Worm (Caenorhabditis elegans): ENCODE data around the gene F59H6.15.
"Not testable (repeated sequence)": the region's sequence is repeated elsewhere in the genome, so short reads cannot be mapped to it uniquely, and the experiment has no call there.

Gene F59H6.15

DNA sequence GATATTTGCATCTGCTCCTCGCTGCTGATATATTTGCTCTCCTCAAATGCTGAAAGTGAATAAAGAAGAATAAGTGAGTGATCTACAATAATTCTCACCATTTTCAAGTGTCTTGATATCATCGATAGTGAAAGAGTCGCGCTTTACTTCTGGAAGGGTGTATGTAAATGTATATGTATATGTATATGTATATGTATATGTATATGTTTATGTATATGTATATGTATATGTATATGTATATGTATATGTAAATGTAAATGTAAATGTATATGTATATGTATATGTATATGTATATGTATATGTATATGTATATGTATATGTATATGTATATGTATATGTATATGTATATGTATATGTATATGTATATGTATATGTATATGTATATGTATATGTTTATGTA is 12.1 kb upstream of the F59H6.15 start, which contains the start of gene ceh-84:
Gene ceh-84 (minus strand): TSS at position 101 of the 400 bp plus-strand sequence.
- not testable (repeated sequence) for TF ChIP-seq daf-12 (tag; optimal IDR thresholded peaks at IDR 0.05); fkh-10 (GFP tag; optimal IDR thresholded peaks at IDR 0.05); hmg-1.1 (GFP tag; IDR thresholded peaks at IDR 0.05)

- TF ChIP-seq unc-62 (GFP tag; optimal IDR thresholded peaks at IDR 0.05 in 1 of 2) (peak in 1 of 2 experiments; percentile 93), unc-62 (tag; optimal IDR thresholded peaks at IDR 0.05) (no peak), nhr-76 (tag; optimal IDR thresholded peaks at IDR 0.05) (no peak)
Observed at ce11 chrII:2011179-2011578, 1.6 kb upstream of the F59H6.15 start.

DNA sequence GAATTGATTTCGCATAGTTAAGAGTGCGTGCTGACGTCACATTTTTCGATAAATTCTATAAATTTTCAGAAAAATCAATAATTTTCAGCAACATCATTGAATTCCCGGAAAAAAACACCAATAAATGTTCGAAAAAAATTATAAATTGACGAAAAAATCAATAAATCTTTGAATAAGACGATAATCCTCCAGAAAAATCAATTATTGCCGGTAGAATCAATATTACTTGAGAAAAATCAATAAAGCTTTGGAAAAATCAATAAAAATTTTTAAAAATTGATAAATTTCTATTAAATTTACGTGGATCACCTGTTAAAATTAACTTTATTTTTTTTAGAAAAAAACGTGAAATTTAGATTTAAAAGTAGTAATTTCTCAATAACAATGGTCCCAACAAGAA is 1.1 kb downstream of the F59H6.15 start:
- TF ChIP-seq ceh-28 (tag; optimal IDR thresholded peaks at IDR 0.05), result peak; percentile 72
- TF ChIP-seq R02D3.7 (tag; optimal IDR thresholded peaks at IDR 0.05), result no peak
- TF ChIP-seq nhr-10 (tag; optimal IDR thresholded peaks at IDR 0.05), result no peak
- no peak for TF ChIP-seq lin-38 (GFP tag; IDR thresholded peaks at IDR 0.05)
- no peak for TF ChIP-seq zip-11 (GFP tag; IDR thresholded peaks at IDR 0.05)
- TF ChIP-seq fos-1 (tag; optimal IDR thresholded peaks at IDR 0.05), result no peak

DNA sequence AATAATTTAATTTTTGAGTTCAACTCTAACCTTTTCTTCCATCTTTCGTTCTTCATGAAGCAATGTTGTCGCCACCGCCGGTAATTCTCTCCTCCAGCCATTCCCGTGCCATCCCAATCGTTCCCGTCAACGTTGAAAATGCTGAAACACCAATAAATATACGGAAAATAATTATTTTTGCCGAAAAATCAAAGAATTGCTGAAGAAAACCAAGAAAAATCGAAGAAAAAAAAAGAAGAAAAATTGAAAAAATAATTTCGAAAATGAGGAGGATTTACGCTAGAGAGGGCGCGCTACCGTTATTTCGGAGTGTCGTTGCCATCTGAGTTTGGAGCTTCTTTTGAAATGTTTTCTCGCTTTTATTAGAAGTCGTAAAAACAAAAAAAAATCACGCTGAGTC is 10.7 kb downstream of the F59H6.15 start, which contains the start of gene cya-2:
Gene cya-2 (minus strand): TSS at position 101 of the 400 bp plus-strand sequence.
- not testable (repeated sequence) for TF ChIP-seq rbr-2 (tag; optimal IDR thresholded peaks at IDR 0.05); unc-130 (GFP tag; optimal IDR thresholded peaks at IDR 0.05); dmd-8 (GFP tag; IDR thresholded peaks at IDR 0.05)

DNA sequence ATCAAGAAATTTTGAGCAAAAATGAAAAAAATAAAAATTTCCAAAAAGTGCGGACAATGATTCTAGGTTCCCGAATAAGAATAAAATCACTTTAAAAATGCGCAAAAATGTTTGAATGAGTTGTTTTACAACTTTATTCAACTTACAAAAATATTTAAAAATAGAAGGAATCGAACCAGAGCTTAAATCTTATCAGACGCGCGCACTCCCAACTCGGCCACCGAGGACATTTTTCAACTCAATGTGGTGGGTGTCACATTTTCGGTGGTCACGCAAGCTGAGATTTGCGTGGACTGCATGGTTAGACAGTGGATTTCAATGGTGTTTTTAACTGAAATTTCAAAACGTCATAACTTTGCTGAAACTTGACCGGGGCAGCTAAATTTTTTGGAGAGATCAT is 11.9 kb downstream of the F59H6.15 start:
- 0 out of 4 replicates have a peak, but pooled peaks of 1 of the 2 experiments have one; percentile 15 for TF ChIP-seq madf-5 (GFP tag; IDR thresholded peaks at IDR 0.05)

DNA sequence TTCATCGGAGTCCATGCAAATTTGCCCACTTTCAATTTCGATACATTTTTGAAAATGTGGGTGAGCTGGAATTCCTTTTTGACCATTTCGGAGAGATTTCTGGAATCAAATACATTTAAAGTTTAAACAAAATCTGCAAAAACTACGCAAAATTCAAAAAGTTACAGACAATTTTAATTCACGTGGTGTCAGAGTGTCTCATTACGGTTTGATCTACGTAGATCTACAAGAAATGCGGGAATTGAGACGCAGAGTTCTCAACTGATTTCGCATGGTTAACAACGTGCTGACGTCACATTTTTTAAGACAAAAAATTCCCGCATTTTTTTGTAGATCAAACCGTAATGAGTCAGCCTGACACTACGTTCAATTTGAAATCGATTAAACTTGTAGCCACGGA is 13.7 kb downstream of the F59H6.15 start, which contains the start of gene bath-21:
Gene bath-21 (minus strand): TSS at position 101 of the 400 bp plus-strand sequence.
- TF ChIP-seq zip-2 (tag; optimal IDR thresholded peaks at IDR 0.05), result no peak
- TF ChIP-seq unc-62 (GFP tag; optimal IDR thresholded peaks at IDR 0.05 in 1 of 2), result peak in 1 of 2 experiments; percentile 84
- TF ChIP-seq unc-62 (tag; optimal IDR thresholded peaks at IDR 0.05), result no peak

DNA sequence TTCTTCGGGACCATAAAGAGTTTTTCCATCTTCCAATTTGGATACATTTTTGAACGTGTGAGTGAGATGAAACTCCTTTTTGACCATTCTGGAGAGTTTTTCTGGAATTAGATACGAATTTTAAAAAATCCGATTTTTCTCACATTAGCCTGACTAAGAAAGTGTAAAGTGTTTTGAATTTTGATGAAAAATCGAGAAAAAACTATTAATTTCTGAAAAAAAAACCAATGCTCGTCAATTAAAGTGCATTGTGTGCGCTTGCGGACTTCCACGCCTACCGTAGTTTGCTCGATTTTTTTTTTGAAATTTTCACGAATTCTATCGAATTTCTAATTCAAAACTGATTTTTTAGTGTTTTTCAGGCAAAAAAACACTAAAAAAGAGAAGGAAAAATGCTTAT is 15.9 kb downstream of the F59H6.15 start, which contains the start of gene bath-1:
Gene bath-1 (minus strand): TSS at position 101 of the 400 bp plus-strand sequence.
- TF ChIP-seq zag-1 (tag; optimal IDR thresholded peaks at IDR 0.05) (no peak), nhr-42 (GFP tag; IDR thresholded peaks at IDR 0.05) (no peak), sdz-12 (GFP tag; optimal IDR thresholded peaks at IDR 0.05) (no peak), rbr-2 (tag; optimal IDR thresholded peaks at IDR 0.05) (no peak), nhr-25 (tag; optimal IDR thresholded peaks at IDR 0.05; ENCODE audit: borderline replicate concordance, insufficient read depth) (no peak), mdt-29 (GFP tag; IDR thresholded peaks at IDR 0.05) (no peak), mep-1 (tag; optimal IDR thresholded peaks at IDR 0.05) (no peak), dmd-6 (GFP tag; IDR thresholded peaks at IDR 0.05) (no peak), nhr-6 (tag; optimal IDR thresholded peaks at IDR 0.05) (no peak), madf-9 (GFP tag; conservative IDR thresholded peaks at IDR 0.05) (no peak), vab-7 (GFP tag; IDR thresholded peaks at IDR 0.05) (no peak), aly-2 (tag; optimal IDR thresholded peaks at IDR 0.05) (no peak), ceh-44 (GFP tag; IDR thresholded peaks at IDR 0.05) (no peak), lir-3 (tag; optimal IDR thresholded peaks at IDR 0.05) (no peak)
